Fruit fly (Drosophila melanogaster): Measurements from ENCODE around the gene CG34166.

dm6 chr2L:14706194-14706593 is 36.8 kb upstream of the CG34166 start:
- TF ChIP-seq pan (optimal IDR thresholded peaks at IDR 0.05) (no peak), psq (optimal IDR thresholded peaks at IDR 0.05) (no peak), CG8478 (optimal IDR thresholded peaks at IDR 0.05) (no peak), usp (GFP tag; optimal IDR thresholded peaks at IDR 0.05) (no peak), Dll (optimal IDR thresholded peaks at IDR 0.05) (no peak)
